Fruit fly (Drosophila melanogaster): Measurements from ENCODE around the gene CG3164.
A peak's percentile ranks its signal among the peaks of the same experiment; 100 is the strongest.

The CG3164 gene

DNA sequence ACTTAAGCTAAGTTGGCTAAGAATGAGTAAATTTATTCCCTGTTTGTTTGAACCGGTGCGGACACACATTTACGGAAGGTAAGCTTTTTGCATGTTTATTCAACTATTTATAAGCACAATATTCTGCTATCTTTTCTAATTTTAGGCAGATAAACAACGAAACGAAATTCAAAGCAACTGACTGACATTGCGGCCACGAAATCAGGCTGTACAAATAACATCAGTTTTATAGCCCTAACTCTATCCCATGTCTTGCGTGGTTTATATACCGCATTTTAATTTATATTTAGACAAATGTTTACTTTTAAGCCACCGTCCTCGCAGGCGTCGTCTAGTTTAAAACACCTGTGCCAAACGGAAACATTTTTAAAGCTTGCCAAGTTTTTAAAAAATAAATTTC, 45.5 kb downstream of the CG3164 start:
- TF ChIP-seq H2.0 (GFP tag; IDR thresholded peaks at IDR 0.05) (no peak), CG6813 (GFP tag; optimal IDR thresholded peaks at IDR 0.05) (peak; percentile 27), ham (GFP tag; IDR thresholded peaks at IDR 0.05) (no peak), CG15514 (GFP tag; optimal IDR thresholded peaks at IDR 0.05) (peak; percentile 41), CG6854 (GFP tag; optimal IDR thresholded peaks at IDR 0.05) (peak; percentile 22), Drgx (GFP tag; IDR thresholded peaks at IDR 0.05) (no peak), lola (GFP tag; optimal IDR thresholded peaks at IDR 0.05) (no peak), cwo (GFP tag; optimal IDR thresholded peaks at IDR 0.05) (peak; percentile 8), odd (GFP tag; optimal IDR thresholded peaks at IDR 0.05) (peak; percentile 35), sd (tag; optimal IDR thresholded peaks at IDR 0.05) (peak; percentile 1), H15 (GFP tag; IDR thresholded peaks at IDR 0.05) (no peak), Fer1 (GFP tag; optimal IDR thresholded peaks at IDR 0.05) (peak; percentile 68), CG13894 (tag; optimal IDR thresholded peaks at IDR 0.05) (peak; percentile 24), CG6765 (GFP tag; optimal IDR thresholded peaks at IDR 0.05) (peak; percentile 39), scrt (GFP tag; optimal IDR thresholded peaks at IDR 0.05) (peak; percentile 7), CTCF (GFP tag; optimal IDR thresholded peaks at IDR 0.05) (no peak), CG18599 (GFP tag; optimal IDR thresholded peaks at IDR 0.05) (peak; percentile 65), CG1024 (GFP tag; IDR thresholded peaks at IDR 0.05) (no peak), Meics (GFP tag; optimal IDR thresholded peaks at IDR 0.05) (peak; percentile 38), CG10147 (GFP tag; optimal IDR thresholded peaks at IDR 0.05) (peak; percentile 3), CG33557 (GFP tag; optimal IDR thresholded peaks at IDR 0.05) (no peak), Med (GFP tag) (peak; percentile 76), D (optimal IDR thresholded peaks at IDR 0.05) (no peak), D (GFP tag; optimal IDR thresholded peaks at IDR 0.05) (no peak), grn (GFP tag; optimal IDR thresholded peaks at IDR 0.05) (no peak), Hmr (GFP tag; optimal IDR thresholded peaks at IDR 0.05) (peak; percentile 64), CG12071 (GFP tag; optimal IDR thresholded peaks at IDR 0.05) (peak; percentile 15), Dfd (GFP tag; optimal IDR thresholded peaks at IDR 0.05) (no peak), CG2678 (tag; optimal IDR thresholded peaks at IDR 0.05) (peak; percentile 50), bcd (GFP tag; optimal IDR thresholded peaks at IDR 0.05) (no peak), Nf-YB (GFP tag; optimal IDR thresholded peaks at IDR 0.05) (no peak), CG6791 (GFP tag; IDR thresholded peaks at IDR 0.05; ENCODE audit: partially characterized antibody) (no peak), CG7928 (GFP tag; optimal IDR thresholded peaks at IDR 0.05) (no peak), D19B (GFP tag; optimal IDR thresholded peaks at IDR 0.05) (no peak), seq (GFP tag; IDR thresholded peaks at IDR 0.05) (no peak), CG8290 (GFP tag; optimal IDR thresholded peaks at IDR 0.05) (no peak), CG8290 (tag; optimal IDR thresholded peaks at IDR 0.05) (peak in 1 of 2 experiments; percentile 53), schlank (tag; optimal IDR thresholded peaks at IDR 0.05) (no peak), Dll (GFP tag; IDR thresholded peaks at IDR 0.05; ENCODE audit: partially characterized antibody) (no peak), CG15011 (GFP tag; optimal IDR thresholded peaks at IDR 0.05) (peak; percentile 24), CG10543 (GFP tag; optimal IDR thresholded peaks at IDR 0.05) (peak; percentile 14), mirr (GFP tag; optimal IDR thresholded peaks at IDR 0.05) (peak; percentile 31), BtbVII (GFP tag; optimal IDR thresholded peaks at IDR 0.05) (peak; percentile 75), PHDP (tag; optimal IDR thresholded peaks at IDR 0.05) (peak; percentile 44), CoRest (tag; optimal IDR thresholded peaks at IDR 0.05) (no peak), ftz-f1 (GFP tag; optimal IDR thresholded peaks at IDR 0.05) (no peak), Eip74EF (GFP tag; optimal IDR thresholded peaks at IDR 0.05) (no peak), CG13296 (GFP tag; optimal IDR thresholded peaks at IDR 0.05) (peak; percentile 53), tin (GFP tag; optimal IDR thresholded peaks at IDR 0.05) (no peak), CG14441 (GFP tag; IDR thresholded peaks at IDR 0.05) (no peak), CG16815 (GFP tag; optimal IDR thresholded peaks at IDR 0.05) (no peak)

All from whole organism, embryonic.